Fruit fly (Drosophila melanogaster) whole organism, embryonic: ENCODE data around the gene RpS25.

Source experiments
- Abd-B ChIP-seq: fragments of 200-800 bp; sonication (Bioruptor generic); optimal IDR thresholded peaks from 2 replicates; lab custom pipeline; 2018; ENCODE audit warnings: missing biosample characterization, mild to moderate bottlenecking, missing genetic modification characterization, moderate library complexity
- Antp ChIP-seq: fragments of 200-800 bp; sonication (Bioruptor generic); optimal IDR thresholded peaks from 3 replicates; lab custom pipeline; 2016; ENCODE audit warnings: missing biosample characterization, missing genetic modification characterization
- Atf-2 ChIP-seq: fragments of 200-800 bp; sonication (Bioruptor generic); optimal IDR thresholded peaks from 2 replicates; lab custom pipeline; 2016; ENCODE audit warnings: missing biosample characterization, missing genetic modification characterization
- Atf3 ChIP-seq: fragments of 200-800 bp; sonication (Bioruptor generic); optimal IDR thresholded peaks from 3 replicates; lab custom pipeline; 2016; ENCODE audit warnings: missing biosample characterization, missing genetic modification characterization
- CG10147 ChIP-seq: fragments of 200-800 bp; sonication (Bioruptor generic); optimal IDR thresholded peaks from 2 replicates; lab custom pipeline; 2019; ENCODE audit warnings: missing biosample characterization, mild to moderate bottlenecking, missing genetic modification characterization, moderate library complexity
- CG10209 ChIP-seq: fragments of 200-800 bp; sonication (Bioruptor generic); optimal IDR thresholded peaks from 3 replicates; lab custom pipeline; 2017; ENCODE audit warnings: missing biosample characterization, mild to moderate bottlenecking, missing genetic modification characterization, missing genetic modification reagents
- CG10321 ChIP-seq: fragments of 200-800 bp; sonication (Bioruptor generic); IDR thresholded peaks from 2 replicates; pipeline ENCODE4 v1.3.6; 2022; ENCODE audit warnings: missing biosample characterization, missing genetic modification characterization
- CG10654 ChIP-seq: fragments of 200-800 bp; sonication (Bioruptor generic); optimal IDR thresholded peaks from 2 replicates; lab custom pipeline; 2016; ENCODE audit warnings: missing biosample characterization, missing genetic modification characterization
- CG12236 ChIP-seq: fragments of 200-800 bp; sonication (Bioruptor generic); optimal IDR thresholded peaks from 2 replicates; lab custom pipeline; 2016; ENCODE audit warnings: missing biosample characterization, missing genetic modification characterization
- CG13123 ChIP-seq: fragments of 200-800 bp; sonication (Bioruptor generic); optimal IDR thresholded peaks from 2 replicates; lab custom pipeline; 2016; ENCODE audit warnings: missing biosample characterization, missing genetic modification characterization
- CG13296 ChIP-seq: fragments of 200-800 bp; sonication (Bioruptor generic); optimal IDR thresholded peaks from 3 replicates; lab custom pipeline; 2018; ENCODE audit warnings: missing biosample characterization, mild to moderate bottlenecking, missing genetic modification characterization
- CG14014 ChIP-seq: fragments of 200-800 bp; sonication (Bioruptor generic); IDR thresholded peaks from 2 replicates; pipeline ENCODE4 v1.3.6; 2022; ENCODE audit warnings: missing biosample characterization, missing genetic modification characterization
- CG14667 ChIP-seq: fragments of 200-800 bp; sonication (Bioruptor generic); IDR thresholded peaks from 2 replicates; pipeline ENCODE4 v1.3.6; 2022; ENCODE audit warnings: missing biosample characterization, missing genetic modification characterization
- CG1529 ChIP-seq: fragments of 200-800 bp; sonication (Bioruptor generic); optimal IDR thresholded peaks from 3 replicates; lab custom pipeline; 2018; ENCODE audit warnings: missing biosample characterization, missing genetic modification characterization
- CG17359 ChIP-seq: fragments of 200-800 bp; sonication (Bioruptor generic); optimal IDR thresholded peaks from 3 replicates; lab custom pipeline; 2018; ENCODE audit warnings: missing biosample characterization, mild to moderate bottlenecking, missing genetic modification characterization, moderate library complexity
- CG2202 ChIP-seq: fragments of 200-800 bp; sonication (Bioruptor generic); optimal IDR thresholded peaks from 2 replicates; lab custom pipeline; 2018; ENCODE audit warnings: missing biosample characterization, mild to moderate bottlenecking, missing genetic modification characterization
- CG2875 ChIP-seq: fragments of 200-800 bp; sonication (Bioruptor generic); optimal IDR thresholded peaks from 2 replicates; lab custom pipeline; 2017; ENCODE audit warnings: missing biosample characterization, mild to moderate bottlenecking, missing genetic modification characterization, missing genetic modification reagents
- CG30020 ChIP-seq: fragments of 200-800 bp; optimal IDR thresholded peaks from 2 replicates; lab custom pipeline; 2019; ENCODE audit warnings: missing biosample characterization, mild to moderate bottlenecking, missing genetic modification characterization, moderate library complexity
- CG4617 ChIP-seq: fragments of 200-800 bp; sonication (Bioruptor generic); optimal IDR thresholded peaks from 3 replicates; lab custom pipeline; 2016; ENCODE audit warnings: missing biosample characterization, missing genetic modification characterization, borderline replicate concordance
- CG6689 ChIP-seq: fragments of 200-800 bp; sonication (Bioruptor generic); IDR thresholded peaks from 2 replicates; pipeline ENCODE4 v1.3.6; 2022; ENCODE audit warnings: missing biosample characterization, missing genetic modification characterization
- CG7745 ChIP-seq: fragments of 200-800 bp; sonication (Bioruptor generic); optimal IDR thresholded peaks from 2 replicates; lab custom pipeline; 2018; ENCODE audit warnings: missing biosample characterization, mild to moderate bottlenecking, missing genetic modification characterization, moderate library complexity
- CG7963 ChIP-seq: fragments of 200-800 bp; sonication (Bioruptor generic); IDR thresholded peaks from 3 replicates; pipeline ENCODE4 v1.3.6; 2022; ENCODE audit warnings: missing biosample characterization, missing genetic modification characterization; ENCODE audit not compliant: partially characterized antibody
- CG9727 ChIP-seq: fragments of 200-800 bp; sonication (Bioruptor generic); optimal IDR thresholded peaks from 3 replicates; lab custom pipeline; 2017; ENCODE audit warnings: missing biosample characterization, mild to moderate bottlenecking, missing genetic modification characterization
- CG9817 ChIP-seq: fragments of 200-800 bp; sonication (Bioruptor generic); optimal IDR thresholded peaks from 2 replicates; lab custom pipeline; 2018; ENCODE audit warnings: missing biosample characterization, mild to moderate bottlenecking, missing genetic modification characterization, moderate library complexity
- CTCF ChIP-seq: fragments of 200-800 bp; sonication (Bioruptor generic); optimal IDR thresholded peaks from 2 replicates; lab custom pipeline; 2017; ENCODE audit warnings: missing biosample characterization, mild to moderate bottlenecking, missing genetic modification characterization, moderate library complexity
- Dad ChIP-seq: fragments of 200-800 bp; sonication (Bioruptor generic); optimal IDR thresholded peaks from 3 replicates; lab custom pipeline; 2016; ENCODE audit warnings: missing biosample characterization, missing genetic modification characterization
- Dp ChIP-seq: fragments of 200-800 bp; sonication (Bioruptor generic); optimal IDR thresholded peaks from 2 replicates; lab custom pipeline; 2018; ENCODE audit warnings: missing biosample characterization, mild to moderate bottlenecking, missing genetic modification characterization, moderate library complexity
- E2f2 ChIP-seq: fragments of 200-800 bp; sonication (Bioruptor generic); IDR thresholded peaks from 2 replicates; pipeline ENCODE4 v1.3.6; 2022; ENCODE audit warnings: missing biosample characterization, missing genetic modification characterization
- GATAe ChIP-seq: fragments of 200-800 bp; sonication (Bioruptor generic); conservative IDR thresholded peaks from 2 replicates; pipeline ENCODE4 v1.3.6; 2022; ENCODE audit warnings: missing biosample characterization, missing genetic modification characterization
- HLHmδ ChIP-seq: fragments of 200-800 bp; sonication (Bioruptor generic); optimal IDR thresholded peaks from 2 replicates; lab custom pipeline; 2018; ENCODE audit warnings: missing biosample characterization, mild to moderate bottlenecking, missing genetic modification characterization, moderate library complexity
- MBD-R2 ChIP-seq: fragments of 200-800 bp; sonication (Bioruptor generic); IDR thresholded peaks from 2 replicates; pipeline ENCODE4 v1.3.6; 2022; ENCODE audit warnings: missing biosample characterization, missing genetic modification characterization
- MESR4 ChIP-seq: fragments of 200-800 bp; sonication (Bioruptor generic); optimal IDR thresholded peaks from 2 replicates; lab custom pipeline; 2018; ENCODE audit warnings: missing biosample characterization, mild to moderate bottlenecking, missing genetic modification characterization, moderate library complexity
- Neu2 ChIP-seq: fragments of 200-800 bp; sonication (Bioruptor generic); optimal IDR thresholded peaks from 3 replicates; lab custom pipeline; 2016; ENCODE audit warnings: missing biosample characterization, missing genetic modification characterization, borderline replicate concordance
- az2 ChIP-seq: fragments of 200-800 bp; sonication (Bioruptor generic); optimal IDR thresholded peaks from 3 replicates; lab custom pipeline; 2016; ENCODE audit warnings: missing biosample characterization, missing genetic modification characterization
- bab2 ChIP-seq: fragments of 200-800 bp; sonication (Bioruptor generic); optimal IDR thresholded peaks from 2 replicates; lab custom pipeline; 2016; ENCODE audit warnings: missing biosample characterization, missing genetic modification characterization
- bbx ChIP-seq: fragments of 200-800 bp; sonication (Bioruptor generic); IDR thresholded peaks from 2 replicates; pipeline ENCODE4 v1.3.6; 2022; ENCODE audit warnings: missing biosample characterization, missing genetic modification characterization; ENCODE audit not compliant: partially characterized antibody
- chm ChIP-seq: fragments of 200-800 bp; sonication (Bioruptor generic); IDR thresholded peaks from 2 replicates; pipeline ENCODE4 v1.3.6; 2022; ENCODE audit warnings: missing biosample characterization, missing genetic modification characterization
- croc ChIP-seq: fragments of 200-800 bp; sonication (Bioruptor generic); conservative IDR thresholded peaks from 3 replicates; pipeline ENCODE4 v1.3.6; 2022; ENCODE audit warnings: missing biosample characterization, missing genetic modification characterization
- ems ChIP-seq: fragments of 200-800 bp; sonication (Bioruptor generic); optimal IDR thresholded peaks from 3 replicates; lab custom pipeline; 2016; ENCODE audit warnings: missing biosample characterization, missing genetic modification characterization
- eve ChIP-seq, 2 experiments: fragments of >200 bp; optimal IDR thresholded peaks; 2 replicates each; lab custom pipeline; 2017; ENCODE audit warnings: missing biosample characterization in 2 of 2, missing genetic modification characterization in 2 of 2
- gcm2 ChIP-seq: fragments of 200-800 bp; sonication (Bioruptor generic); optimal IDR thresholded peaks from 2 replicates; lab custom pipeline; 2016; ENCODE audit warnings: missing biosample characterization, missing genetic modification characterization
- gem ChIP-seq: fragments of 200-800 bp; sonication (Bioruptor generic); optimal IDR thresholded peaks from 2 replicates; lab custom pipeline; 2019; ENCODE audit warnings: missing biosample characterization, mild to moderate bottlenecking, missing genetic modification characterization, moderate library complexity
- gfzf ChIP-seq: fragments of 200-800 bp; sonication (Bioruptor generic); optimal IDR thresholded peaks from 2 replicates; lab custom pipeline; 2016; ENCODE audit warnings: missing biosample characterization, mild to moderate bottlenecking, missing genetic modification characterization, moderate library complexity
- h ChIP-seq: fragments of >200 bp; optimal IDR thresholded peaks from 2 replicates; lab custom pipeline; 2017
- hbn ChIP-seq: fragments of 200-800 bp; sonication (Bioruptor generic); IDR thresholded peaks from 2 replicates; pipeline ENCODE4 v1.3.6; 2022; ENCODE audit warnings: missing biosample characterization, missing genetic modification characterization; ENCODE audit not compliant: partially characterized antibody
- maf-S ChIP-seq: fragments of 200-800 bp; sonication (Bioruptor generic); optimal IDR thresholded peaks from 2 replicates; lab custom pipeline; 2016; ENCODE audit warnings: missing biosample characterization, missing genetic modification characterization
- pb ChIP-seq: fragments of 200-800 bp; sonication (Bioruptor generic); optimal IDR thresholded peaks from 3 replicates; lab custom pipeline; 2016; ENCODE audit warnings: missing biosample characterization, missing genetic modification characterization
- pfk ChIP-seq: fragments of 200-800 bp; sonication (Bioruptor generic); optimal IDR thresholded peaks from 2 replicates; lab custom pipeline; 2018; ENCODE audit warnings: missing biosample characterization, mild to moderate bottlenecking, missing genetic modification characterization, moderate library complexity
- pzg ChIP-seq: fragments of 200-800 bp; sonication (Bioruptor generic); optimal IDR thresholded peaks from 3 replicates; lab custom pipeline; 2018; ENCODE audit warnings: missing biosample characterization, mild to moderate bottlenecking, missing genetic modification characterization, moderate library complexity
- wdn ChIP-seq: fragments of 200-800 bp; sonication (Bioruptor generic); IDR thresholded peaks from 2 replicates; pipeline ENCODE4 v1.3.6; 2022; ENCODE audit warnings: missing biosample characterization, missing genetic modification characterization
- zen ChIP-seq: fragments of 200-800 bp; sonication (Bioruptor generic); optimal IDR thresholded peaks from 3 replicates; lab custom pipeline; 2018; ENCODE audit warnings: missing biosample characterization, mild to moderate bottlenecking, missing genetic modification characterization, moderate library complexity
- zf30C ChIP-seq: fragments of 200-800 bp; sonication (Bioruptor generic); optimal IDR thresholded peaks from 3 replicates; lab custom pipeline; 2018; ENCODE audit warnings: missing biosample characterization, mild to moderate bottlenecking, missing genetic modification characterization
- zfh1 ChIP-seq: fragments of 200-800 bp; sonication (Bioruptor generic); IDR thresholded peaks from 3 replicates; pipeline ENCODE4 v1.3.6; 2022; ENCODE audit warnings: missing biosample characterization, missing genetic modification characterization

RpS25 gene

dm6 chr3R:11230392-11230791, 14.3 kb upstream of the RpS25 start, which contains the start of gene GCC88 (continued):
- TF ChIP-seq bbx (GFP tag; lab: Robert Waterston, UW) (no peak), E2f2 (GFP tag; lab: Robert Waterston, UW) (peak; percentile 39; the same call in 1 of the 2 replicates), Antp (no peak), pfk (no peak), Dad (GFP tag; lab: Kevin White, UChicago) (no peak), MESR4 (peak; percentile 45), zf30C (GFP tag; lab: Kevin White, UChicago) (no peak), Atf-2 (no peak), bab2 (GFP tag; lab: Kevin White, UChicago) (no peak), CG10147 (GFP tag; lab: Kevin White, UChicago) (no peak), zen (no peak), CG9727 (GFP tag; lab: Kevin White, UChicago) (no peak), CTCF (GFP tag; lab: Kevin White, UChicago) (no peak), CG13296 (GFP tag; lab: Kevin White, UChicago) (no peak), CG2875 (GFP tag; lab: Kevin White, UChicago) (no peak), zfh1 (no peak), CG2202 (tag; lab: Kevin White, UChicago) (no peak), ems (no peak), CG12236 (GFP tag; lab: Kevin White, UChicago) (no peak), Neu2 (no peak), CG7745 (tag; lab: Kevin White, UChicago) (no peak), CG14014 (GFP tag; lab: Robert Waterston, UW) (no peak), pb (GFP tag; lab: Kevin White, UChicago) (no peak), pzg (GFP tag; lab: Kevin White, UChicago) (peak; percentile 27), gfzf (GFP tag; lab: Kevin White, UChicago) (peak; percentile 63), Dp (GFP tag; lab: Kevin White, UChicago) (peak; percentile 29), Atf3 (GFP tag; lab: Kevin White, UChicago) (no peak), MBD-R2 (peak; percentile 78), CG10209 (no peak), h (lab: Kevin White, UChicago) (no peak), CG4617 (GFP tag; lab: Kevin White, UChicago) (peak; percentile 46), CG30020 (tag; lab: Kevin White, UChicago) (no peak), CG14667 (GFP tag; lab: Robert Waterston, UW) (no peak), CG1529 (no peak), CG13123 (GFP tag; lab: Kevin White, UChicago) (no peak), croc (GFP tag; lab: Robert Waterston, UW) (no peak), GATAe (no peak), CG10321 (GFP tag; lab: Robert Waterston, UW) (no peak), hbn (GFP tag; lab: Robert Waterston, UW) (no peak), CG6689 (GFP tag; lab: Robert Waterston, UW) (no peak), chm (GFP tag; lab: Robert Waterston, UW) (no peak), CG10654 (GFP tag; lab: Kevin White, UChicago) (no peak), Abd-B (GFP tag; lab: Kevin White, UChicago) (no peak), HLHmδ (GFP tag; lab: Kevin White, UChicago) (no peak), CG9817 (tag; lab: Kevin White, UChicago) (no peak), CG7963 (GFP tag; lab: Robert Waterston, UW) (no peak), eve (GFP tag; optimal IDR thresholded peaks at IDR 0.05; lab: Kevin White, UChicago) (no peak), CG17359 (tag; lab: Kevin White, UChicago) (peak; percentile 91), az2 (GFP tag; lab: Kevin White, UChicago) (no peak), gcm2 (no peak), wdn (GFP tag; lab: Robert Waterston, UW) (no peak), maf-S (GFP tag; lab: Kevin White, UChicago) (no peak), gem (tag; lab: Kevin White, UChicago) (no peak)
